Fruit fly (Drosophila melanogaster) whole organism, adult: ENCODE results near the gene CG14605.

ENCODE experiments used
- CG11617 ChIP-seq: fragments of 200-800 bp; sonication (Bioruptor generic); optimal IDR thresholded peaks from 2 replicates; lab custom pipeline; 2017; ENCODE audit warnings: mild to moderate bottlenecking, missing biosample characterization, missing genetic modification reagents, missing genetic modification characterization
- CG12768 ChIP-seq: fragments of 200-800 bp; sonication (Bioruptor generic); optimal IDR thresholded peaks from 2 replicates; lab custom pipeline; 2017; ENCODE audit warnings: missing biosample characterization, missing genetic modification characterization, mild to moderate bottlenecking, moderate library complexity, missing genetic modification reagents
- CG14711 ChIP-seq: fragments of 200-800 bp; sonication (Bioruptor generic); optimal IDR thresholded peaks from 2 replicates; lab custom pipeline; 2018; ENCODE audit warnings: missing biosample characterization, mild to moderate bottlenecking, missing genetic modification characterization, moderate library complexity
- CG1620 ChIP-seq: fragments of 200-800 bp; sonication (Bioruptor generic); optimal IDR thresholded peaks from 2 replicates; lab custom pipeline; 2016; ENCODE audit warnings: missing biosample characterization, missing genetic modification characterization
- CG33017 ChIP-seq: fragments of 200-800 bp; sonication (Bioruptor generic); optimal IDR thresholded peaks from 2 replicates; lab custom pipeline; 2018; ENCODE audit warnings: missing biosample characterization, mild to moderate bottlenecking, missing genetic modification characterization, moderate library complexity
- CG7045 ChIP-seq: fragments of 200-800 bp; sonication (Bioruptor generic); optimal IDR thresholded peaks from 2 replicates; lab custom pipeline; 2017; ENCODE audit warnings: missing biosample characterization, mild to moderate bottlenecking, missing genetic modification characterization
- CG7101 ChIP-seq: fragments of 200-800 bp; sonication (Bioruptor generic); optimal IDR thresholded peaks from 2 replicates; lab custom pipeline; 2018; ENCODE audit warnings: missing biosample characterization, mild to moderate bottlenecking, missing genetic modification characterization, moderate library complexity
- Clk ChIP-seq: fragments of 200-800 bp; sonication (Bioruptor generic); optimal IDR thresholded peaks from 2 replicates; lab custom pipeline; 2017; ENCODE audit warnings: missing biosample characterization, missing genetic modification characterization
- Crg-1 ChIP-seq: fragments of 200-800 bp; sonication (Bioruptor generic); optimal IDR thresholded peaks from 2 replicates; lab custom pipeline; 2016; ENCODE audit warnings: missing biosample characterization, missing genetic modification characterization
- Hr96 ChIP-seq: fragments of 200-800 bp; sonication (Bioruptor generic); optimal IDR thresholded peaks from 2 replicates; lab custom pipeline; 2016; ENCODE audit warnings: missing biosample characterization, missing genetic modification characterization
- Mnt ChIP-seq: fragments of 200-800 bp; sonication (Bioruptor generic); optimal IDR thresholded peaks from 2 replicates; lab custom pipeline; 2016; ENCODE audit warnings: missing biosample characterization, mild to moderate bottlenecking, missing genetic modification characterization
- bab1 ChIP-seq: fragments of 200-800 bp; sonication (Bioruptor generic); optimal IDR thresholded peaks from 3 replicates; lab custom pipeline; 2019; ENCODE audit warnings: missing biosample characterization, mild to moderate bottlenecking, missing genetic modification characterization, moderate library complexity
- cic ChIP-seq: fragments of 200-800 bp; sonication (Bioruptor generic); optimal IDR thresholded peaks from 2 replicates; lab custom pipeline; 2017; ENCODE audit warnings: missing biosample characterization, mild to moderate bottlenecking, missing genetic modification characterization, moderate library complexity
- cnc ChIP-seq, 2 experiments: fragments of >200 bp; optimal IDR thresholded peaks; 2 replicates each; lab custom pipeline; 2017
- kay ChIP-seq: fragments of 200-800 bp; sonication (Bioruptor generic); peaks from one replicate; lab custom pipeline; 2016; ENCODE audit warnings: missing biosample characterization, missing genetic modification characterization, borderline replicate concordance
- ovo ChIP-seq: fragments of 200-800 bp; sonication (Bioruptor generic); optimal IDR thresholded peaks from 2 replicates; lab custom pipeline; 2016; ENCODE audit warnings: missing biosample characterization, missing genetic modification characterization
- pad ChIP-seq: fragments of 200-800 bp; sonication (Bioruptor generic); optimal IDR thresholded peaks from 3 replicates; lab custom pipeline; 2017; ENCODE audit warnings: missing biosample characterization, missing genetic modification characterization, mild to moderate bottlenecking, moderate library complexity, missing genetic modification reagents
- tj ChIP-seq: fragments of 200-800 bp; sonication (Bioruptor generic); optimal IDR thresholded peaks from 3 replicates; lab custom pipeline; 2017; ENCODE audit warnings: missing biosample characterization, mild to moderate bottlenecking, missing genetic modification characterization, moderate library complexity
- toe ChIP-seq: fragments of 200-800 bp; sonication (Bioruptor generic); optimal IDR thresholded peaks from 2 replicates; lab custom pipeline; 2016; ENCODE audit warnings: missing biosample characterization, missing genetic modification characterization

The CG14605 gene

DNA sequence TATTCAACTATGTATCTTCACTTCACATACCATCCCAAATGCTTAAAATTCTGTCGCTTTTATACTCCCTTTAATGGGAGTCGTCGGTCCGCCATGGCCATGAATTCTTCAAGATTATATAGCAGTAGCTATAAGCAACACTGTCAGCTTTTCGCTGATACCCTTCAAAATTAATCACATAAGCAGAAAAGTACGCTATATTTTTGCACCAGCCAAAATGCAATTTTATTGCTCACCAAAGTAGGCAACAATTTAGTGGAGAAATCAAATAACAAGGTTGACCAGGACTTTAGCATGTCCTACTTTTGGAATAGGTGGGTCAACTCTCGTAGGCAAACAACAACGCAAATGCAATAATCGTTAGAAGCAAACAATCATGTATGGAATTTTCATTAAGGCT, 19.7 kb downstream of the CG14605 start:
- peak; percentile 31 for TF ChIP-seq bab1 (GFP tag; lab: Kevin White, UChicago)
- TF ChIP-seq kay (GFP tag; lab: Kevin White, UChicago) = peak; percentile 52
- TF ChIP-seq tj = peak; percentile 5
- TF ChIP-seq CG7101 (tag; lab: Kevin White, UChicago) = no peak

DNA sequence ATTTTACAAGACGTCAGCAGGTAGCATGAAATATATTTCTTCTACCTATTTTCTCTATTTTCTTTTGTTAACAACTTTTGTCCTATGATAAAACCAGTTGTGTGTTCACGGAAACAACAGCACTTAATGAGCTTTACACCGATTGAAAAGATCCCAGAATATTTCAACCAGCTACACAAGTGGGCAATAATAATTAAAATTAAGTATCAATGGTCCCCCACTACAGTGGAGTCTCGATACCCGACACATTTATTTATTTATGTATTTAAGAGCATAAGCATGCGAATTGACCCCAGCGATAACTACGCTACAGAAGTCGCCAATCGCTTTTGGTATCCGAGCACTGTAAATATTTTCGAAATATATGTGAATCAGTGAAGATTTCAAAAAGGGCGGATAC, 30.8 kb downstream of the CG14605 start:
- TF ChIP-seq Mnt = no peak
- TF ChIP-seq kay (GFP tag; lab: Kevin White, UChicago) = peak; percentile 67

DNA sequence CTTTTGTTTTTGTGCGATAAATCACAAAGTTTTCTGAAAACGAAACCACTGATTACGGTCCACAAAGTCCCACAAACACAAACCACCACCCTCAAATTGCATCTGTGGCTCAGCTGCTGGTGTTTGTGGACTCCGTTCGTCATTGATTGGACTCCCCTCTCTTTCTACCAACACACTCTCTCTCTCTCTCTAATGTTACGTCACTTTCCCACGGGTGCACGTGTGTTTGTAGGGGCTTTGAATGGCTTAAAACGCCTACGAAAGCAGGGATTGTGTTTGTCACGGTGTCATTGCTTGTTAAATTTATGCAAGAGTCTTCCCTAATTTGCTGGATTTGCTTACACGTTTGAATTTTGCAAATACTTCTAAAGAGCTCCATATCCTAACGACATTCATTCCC, 31.5 kb downstream of the CG14605 start:
- TF ChIP-seq tj (peak; percentile 70), CG14711 (tag; lab: Kevin White, UChicago) (no peak)

DNA sequence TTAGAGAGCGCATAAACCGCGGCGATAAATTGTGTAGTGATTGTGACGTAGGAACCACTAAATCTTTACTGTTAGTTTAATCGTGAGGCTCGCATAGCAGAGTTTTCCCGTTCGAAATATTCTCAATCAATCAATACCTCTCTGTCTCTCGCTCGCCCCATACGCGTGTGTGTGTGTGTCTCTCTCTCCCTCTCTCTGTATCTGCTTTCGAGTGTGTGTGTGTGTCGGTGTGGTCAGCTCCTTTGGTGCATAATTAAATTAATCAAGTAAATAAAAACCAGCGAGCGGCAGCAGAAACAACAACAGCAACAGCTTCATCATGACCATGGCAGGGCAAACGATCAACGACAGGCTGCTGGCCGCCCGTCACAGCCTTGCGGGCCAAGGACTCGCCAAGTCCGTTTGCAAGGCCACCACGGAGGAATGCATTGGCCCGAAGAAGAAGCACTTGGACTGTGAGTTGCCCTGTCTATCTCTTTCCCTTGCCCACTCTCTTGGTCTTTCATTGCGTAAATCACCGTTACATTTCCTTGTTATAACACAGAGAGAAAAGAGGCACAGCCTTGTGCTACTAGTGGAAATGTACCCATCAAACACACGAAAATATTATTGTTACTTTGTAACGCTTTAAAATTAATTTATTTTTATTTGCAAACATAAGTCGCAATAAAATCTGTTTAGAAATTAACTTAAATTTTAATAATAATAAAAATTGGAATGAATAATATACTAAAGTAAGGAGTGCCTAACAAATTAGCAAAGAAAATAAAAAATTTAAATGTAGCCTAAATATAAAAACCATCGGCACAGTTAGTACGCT, 32.2 kb downstream of the CG14605 start:
- TF ChIP-seq bab1 (GFP tag; lab: Kevin White, UChicago) (peak; percentile 3), ovo (GFP tag; lab: Kevin White, UChicago) (peak; percentile 19), cic (GFP tag; lab: Kevin White, UChicago) (no peak)

DNA sequence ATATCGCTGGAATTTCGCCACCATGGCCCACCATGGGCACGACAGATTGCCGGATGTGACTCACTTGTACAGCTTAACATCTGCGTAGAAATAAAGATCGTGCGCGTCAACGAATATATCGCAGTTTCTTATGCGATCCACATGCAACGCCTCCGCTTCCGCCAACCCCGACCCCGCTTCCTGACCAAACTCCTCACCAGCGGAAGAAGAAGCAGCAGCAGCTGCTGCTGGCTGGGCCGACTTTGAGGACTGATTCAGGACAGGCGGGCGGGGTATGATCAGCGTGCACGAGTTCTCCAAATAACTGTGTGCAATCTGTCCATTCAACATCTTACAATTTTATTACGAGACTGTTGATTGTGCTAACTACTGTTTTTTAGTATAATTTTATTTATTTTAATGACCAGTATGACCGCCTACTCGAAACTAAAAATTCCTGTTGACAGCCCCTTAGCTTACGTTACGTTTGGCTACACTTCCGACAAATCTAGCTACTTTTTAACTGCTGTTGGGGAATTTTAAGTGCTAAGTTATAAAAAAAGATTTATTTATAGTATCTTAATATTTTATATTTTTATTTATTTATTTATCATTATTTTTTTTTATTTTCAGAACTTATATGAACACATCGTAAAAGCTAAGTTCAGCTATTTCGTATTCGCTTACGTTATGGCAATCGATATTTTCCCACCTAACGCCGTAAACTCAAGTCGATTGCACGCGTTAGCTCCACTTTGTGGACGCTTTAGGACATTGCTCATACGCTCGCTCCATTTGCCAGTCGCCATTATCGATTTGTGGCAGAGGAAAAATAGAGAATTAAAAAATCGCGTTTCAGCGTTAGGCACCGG, 33.0 kb downstream of the CG14605 start, which contains the start of the genes CG10055 and lap:
Gene CG10055, minus strand, starts transcription at position 432 of the 851 bp plus-strand sequence.
Gene lap, plus strand, starts transcription at position 753 of the 851 bp plus-strand sequence.
- TF ChIP-seq Mnt (peak; percentile 11), cnc (optimal IDR thresholded peaks at IDR 0.05; lab: Kevin White, UChicago) (no peak)

DNA sequence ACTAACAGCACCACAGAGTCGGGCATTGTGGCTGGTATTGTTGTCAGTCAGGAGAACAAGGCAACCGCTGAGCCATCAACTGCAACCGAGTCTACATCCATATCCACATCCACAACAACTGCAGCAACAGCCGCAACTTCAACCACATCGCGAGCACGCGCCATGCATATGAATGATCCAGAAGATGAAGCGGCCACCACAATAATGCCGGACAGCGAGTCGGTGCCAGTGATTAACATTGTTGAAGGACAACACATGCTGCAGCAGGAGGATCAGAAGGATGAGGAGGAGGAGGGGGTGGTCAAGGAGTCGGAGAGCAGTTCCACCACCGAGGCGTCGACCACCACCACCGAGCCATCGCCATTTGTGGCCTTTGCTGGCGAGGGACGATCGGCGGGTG, 44.8 kb downstream of the CG14605 start:
- TF ChIP-seq Mnt = no peak
- TF ChIP-seq bab1 (GFP tag; lab: Kevin White, UChicago) = no peak
- TF ChIP-seq Clk (GFP tag; lab: Kevin White, UChicago) = no peak
- TF ChIP-seq Crg-1 = no peak
- no peak for TF ChIP-seq toe (GFP tag; lab: Kevin White, UChicago)
- TF ChIP-seq CG1620 = no peak
- TF ChIP-seq CG11617 (GFP tag; lab: Kevin White, UChicago) = no peak
- TF ChIP-seq ovo (GFP tag; lab: Kevin White, UChicago) = no peak
- no peak for TF ChIP-seq CG7101 (tag; lab: Kevin White, UChicago)
- TF ChIP-seq pad (GFP tag; lab: Kevin White, UChicago) = no peak
- TF ChIP-seq CG14711 (tag; lab: Kevin White, UChicago) = no peak
- TF ChIP-seq CG12768 (GFP tag; lab: Kevin White, UChicago) = no peak
- TF ChIP-seq kay (GFP tag; lab: Kevin White, UChicago) = no peak
- TF ChIP-seq cic (GFP tag; lab: Kevin White, UChicago) = no peak
- TF ChIP-seq CG7045 (GFP tag; lab: Kevin White, UChicago) = no peak
- TF ChIP-seq CG33017 (tag; lab: Kevin White, UChicago) = no peak
- TF ChIP-seq cnc (optimal IDR thresholded peaks at IDR 0.05; lab: Kevin White, UChicago) = no peak

DNA sequence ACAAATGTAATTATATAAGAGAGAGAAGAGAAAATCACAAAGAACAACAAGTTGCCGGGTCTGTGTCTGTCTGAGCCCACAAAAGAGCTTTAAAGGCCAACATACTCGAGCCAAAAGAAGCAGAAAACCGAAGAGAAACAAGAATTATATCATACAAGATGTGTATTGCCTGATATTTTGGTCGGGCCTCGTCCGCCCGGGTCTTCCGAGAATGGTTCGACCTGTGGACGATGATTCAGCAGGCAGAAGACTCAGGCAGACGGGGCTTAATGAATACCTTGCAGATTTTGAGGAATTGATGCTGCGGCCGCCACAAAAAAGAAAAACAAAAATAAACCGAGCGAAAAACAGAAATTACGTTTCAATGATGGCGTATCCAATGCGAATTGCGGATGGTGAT, 46.5 kb downstream of the CG14605 start:
- no peak for TF ChIP-seq ovo (GFP tag; lab: Kevin White, UChicago)
- no peak for TF ChIP-seq cic (GFP tag; lab: Kevin White, UChicago)
- no peak for TF ChIP-seq CG7045 (GFP tag; lab: Kevin White, UChicago)
- no peak for TF ChIP-seq CG7101 (tag; lab: Kevin White, UChicago)
- TF ChIP-seq Hr96 (GFP tag; lab: Kevin White, UChicago) = no peak
- no peak for TF ChIP-seq cnc (optimal IDR thresholded peaks at IDR 0.05; lab: Kevin White, UChicago)
- TF ChIP-seq Clk (GFP tag; lab: Kevin White, UChicago) = no peak
- no peak for TF ChIP-seq bab1 (GFP tag; lab: Kevin White, UChicago)
- TF ChIP-seq CG1620 = no peak
- no peak for TF ChIP-seq CG12768 (GFP tag; lab: Kevin White, UChicago)
- TF ChIP-seq CG14711 (tag; lab: Kevin White, UChicago) = no peak
- no peak for TF ChIP-seq pad (GFP tag; lab: Kevin White, UChicago)
- no peak for TF ChIP-seq kay (GFP tag; lab: Kevin White, UChicago)
- no peak for TF ChIP-seq CG11617 (GFP tag; lab: Kevin White, UChicago)
- no peak for TF ChIP-seq Mnt
- no peak for TF ChIP-seq tj
- TF ChIP-seq Crg-1 = no peak
